Fruit fly (Drosophila melanogaster): ENCODE data around the gene CG42331.

The CG42331 gene

dm6 chr3R:24768538-24769401 is 3.2 kb upstream of the CG42331 start, which contains the start of gene CG13631 (continued):
- TF ChIP-seq lz (GFP tag; optimal IDR thresholded peaks at IDR 0.05) (peak; percentile 98), pdm3 (GFP tag; optimal IDR thresholded peaks at IDR 0.05) (peak; percentile 98), CG1621 (tag; optimal IDR thresholded peaks at IDR 0.05) (peak; percentile 78), spab (GFP tag; optimal IDR thresholded peaks at IDR 0.05) (peak; percentile 83), CG4318 (GFP tag; optimal IDR thresholded peaks at IDR 0.05) (peak; percentile 99), svp (GFP tag) (peak; percentile 96), Sox102F (GFP tag; optimal IDR thresholded peaks at IDR 0.05) (peak; percentile 94), CG11294 (GFP tag; IDR thresholded peaks at IDR 0.05) (peak; percentile 95), CG10669 (GFP tag; optimal IDR thresholded peaks at IDR 0.05) (peak; percentile 88), esn (GFP tag; optimal IDR thresholded peaks at IDR 0.05) (peak; percentile 98), Ets96B (tag; optimal IDR thresholded peaks at IDR 0.05) (peak; percentile 87), Eip78C (GFP tag) (peak; percentile 99), topi (GFP tag; optimal IDR thresholded peaks at IDR 0.05) (peak; percentile 97), cyc (GFP tag; optimal IDR thresholded peaks at IDR 0.05) (peak; percentile 97), CG31627 (GFP tag; optimal IDR thresholded peaks at IDR 0.05) (peak; percentile 98), CG32006 (GFP tag; optimal IDR thresholded peaks at IDR 0.05) (peak; percentile 100), ss (GFP tag; optimal IDR thresholded peaks at IDR 0.05) (peak; percentile 35 to 71), vri (GFP tag; optimal IDR thresholded peaks at IDR 0.05) (peak; percentile 93), fd85E (GFP tag; optimal IDR thresholded peaks at IDR 0.05) (peak; percentile 80), Hr39 (GFP tag; optimal IDR thresholded peaks at IDR 0.05) (peak; percentile 97), CG34406 (GFP tag; optimal IDR thresholded peaks at IDR 0.05) (peak; percentile 96), dsx (GFP tag; optimal IDR thresholded peaks at IDR 0.05; ENCODE audit: poor library complexity, severe bottlenecking) (peak; percentile 75)

dm6 chr3R:24769601-24770000 is 2.4 kb upstream of the CG42331 start:
- TF ChIP-seq achi (GFP tag; optimal IDR thresholded peaks at IDR 0.05), result no peak
- no peak for TF ChIP-seq pdm3 (GFP tag; optimal IDR thresholded peaks at IDR 0.05)
- no peak for TF ChIP-seq CG7368 (GFP tag; optimal IDR thresholded peaks at IDR 0.05)
- TF ChIP-seq topi (GFP tag; optimal IDR thresholded peaks at IDR 0.05), result no peak
- TF ChIP-seq CG6276 (GFP tag; optimal IDR thresholded peaks at IDR 0.05), result no peak
- TF ChIP-seq CG11762 (GFP tag; optimal IDR thresholded peaks at IDR 0.05; ENCODE audit: insufficient read depth), result no peak
- TF ChIP-seq CG10631 (GFP tag; optimal IDR thresholded peaks at IDR 0.05), result no peak
- TF ChIP-seq CG11902 (GFP tag; optimal IDR thresholded peaks at IDR 0.05), result no peak
- TF ChIP-seq CG1621 (tag; optimal IDR thresholded peaks at IDR 0.05), result no peak
- no peak for TF ChIP-seq Eip93F (GFP tag; optimal IDR thresholded peaks at IDR 0.05)
- no peak for TF ChIP-seq eg (GFP tag; IDR thresholded peaks at IDR 0.05)
- TF ChIP-seq Eip75B (GFP tag; optimal IDR thresholded peaks at IDR 0.05), result no peak
- no peak for TF ChIP-seq acj6 (GFP tag; optimal IDR thresholded peaks at IDR 0.05)
- TF ChIP-seq Blimp-1 (GFP tag; optimal IDR thresholded peaks at IDR 0.05), result no peak
- TF ChIP-seq Hr4 (GFP tag; optimal IDR thresholded peaks at IDR 0.05), result no peak
- TF ChIP-seq Ets21C (GFP tag; optimal IDR thresholded peaks at IDR 0.05), result no peak
- no peak for TF ChIP-seq dsx (GFP tag; optimal IDR thresholded peaks at IDR 0.05; ENCODE audit: poor library complexity, severe bottlenecking)
- no peak for TF ChIP-seq Eip78C (GFP tag)

- TF ChIP-seq CG8319 (GFP tag; optimal IDR thresholded peaks at IDR 0.05), result no peak
- peak; percentile 60 for TF ChIP-seq svp (GFP tag)
These were observed 1.0 kb downstream of the CG42331 start for dm6 chr3R:24773016-24773415.
